Worm (Caenorhabditis elegans) whole organism, late embryonic: ENCODE data around the gene gfm-1.

ENCODE experiments used
- ama-1 ChIP-seq: fragments of 150-350 bp; optimal IDR thresholded peaks from 2 replicates; lab custom pipeline; 2014
- ceh-14 ChIP-seq: sonication (generic microtip); optimal IDR thresholded peaks from 2 replicates; lab custom pipeline; 2016; ENCODE audit warnings: missing genotype, missing genetic modification characterization, missing compliant biosample characterization
- ceh-34 ChIP-seq: sonication (generic microtip); optimal IDR thresholded peaks from 2 replicates; lab custom pipeline; 2016; ENCODE audit warnings: mild to moderate bottlenecking, missing genetic modification characterization, missing compliant biosample characterization
- ceh-45 ChIP-seq: fragments of 200-800 bp; sonication (Bioruptor generic); IDR thresholded peaks from 2 replicates; pipeline ENCODE4 v1.3.6; 2022; ENCODE audit warnings: missing genetic modification reagents, missing genetic modification characterization, missing compliant biosample characterization
- che-1 ChIP-seq: sonication (generic microtip); optimal IDR thresholded peaks from 2 replicates; lab custom pipeline; 2016; ENCODE audit warnings: mild to moderate bottlenecking, missing genetic modification characterization, missing compliant biosample characterization
- fkh-10 ChIP-seq: fragments of 150-350 bp; optimal IDR thresholded peaks from 2 replicates; lab custom pipeline; 2014; ENCODE audit warnings: missing biosample characterization, missing genetic modification reagents, missing genetic modification characterization
- hlh-13 ChIP-seq: fragments of 200-800 bp; sonication (Bioruptor generic); optimal IDR thresholded peaks from 2 replicates; lab custom pipeline; 2018; ENCODE audit warnings: mild to moderate bottlenecking, missing genetic modification characterization, missing compliant biosample characterization
- hlh-30 ChIP-seq: sonication (generic microtip); optimal IDR thresholded peaks from 2 replicates; lab custom pipeline; 2017; ENCODE audit warnings: antibody characterized with exemption, missing genetic modification characterization, missing compliant biosample characterization; ENCODE audit not compliant: insufficient read depth
- nfya-1 ChIP-seq: sonication (generic microtip); optimal IDR thresholded peaks from 2 replicates; lab custom pipeline; 2017; ENCODE audit warnings: missing genetic modification characterization, mild to moderate bottlenecking, missing compliant biosample characterization, antibody characterized with exemption, moderate library complexity
- nhr-11 ChIP-seq: fragments of 150-350 bp; optimal IDR thresholded peaks from 2 replicates; lab custom pipeline; 2014; ENCODE audit warnings: missing biosample characterization, missing genetic modification characterization
- nhr-232 ChIP-seq: sonication (generic microtip); optimal IDR thresholded peaks from 2 replicates; lab custom pipeline; 2016; ENCODE audit warnings: missing genetic modification characterization, missing compliant biosample characterization
- pha-4 ChIP-seq: fragments of 150-350 bp; optimal IDR thresholded peaks from 2 replicates; lab custom pipeline; 2018; ENCODE audit warnings: missing biosample characterization, missing genetic modification reagents, missing genetic modification characterization
- pqm-1 ChIP-seq: sonication (generic microtip); optimal IDR thresholded peaks from 2 replicates; lab custom pipeline; 2016; ENCODE audit warnings: missing genetic modification characterization, missing compliant biosample characterization

ce11 chrII:13073102-13073501 lies 44.2 kb upstream of the gfm-1 start, which contains the start of gene F42G4.5:
- TF ChIP-seq nfya-1 (tag; lab: Kevin White, UChicago) (no peak), ceh-45 (no peak), hlh-30 (tag; lab: Kevin White, UChicago) (no peak), ama-1 (lab: Kevin White, UChicago) (no peak), pha-4 (tag; lab: Kevin White, UChicago) (no peak), ceh-34 (tag; lab: Kevin White, UChicago) (no peak), pqm-1 (tag; lab: Kevin White, UChicago) (no peak), fkh-10 (no peak), nhr-11 (tag; lab: Kevin White, UChicago) (no peak), hlh-13 (GFP tag; lab: Kevin White, UChicago) (no peak), che-1 (tag; lab: Kevin White, UChicago) (no peak), nhr-232 (tag; lab: Kevin White, UChicago) (no peak), ceh-14 (tag; lab: Kevin White, UChicago) (no peak)
